Worm (Caenorhabditis elegans) whole organism, early embryonic: ENCODE measurements around the gene fbxc-21.

ENCODE experiments used
- F13C5.2 ChIP-seq: sonication (generic microtip); optimal IDR thresholded peaks from 2 replicates; lab custom pipeline; 2017; ENCODE audit warnings: mild to moderate bottlenecking, missing genetic modification characterization, inconsistent platforms, missing compliant biosample characterization
- aly-1 ChIP-seq: sonication (generic microtip); optimal IDR thresholded peaks from 2 replicates; lab custom pipeline; 2016; ENCODE audit warnings: missing genetic modification characterization, missing compliant biosample characterization
- ama-1 ChIP-seq: fragments of 150-350 bp; optimal IDR thresholded peaks from 2 replicates; lab custom pipeline; 2014
- ceh-13 ChIP-seq: fragments of 200-800 bp; sonication (Bioruptor generic); optimal IDR thresholded peaks from 2 replicates; lab custom pipeline; 2018; ENCODE audit warnings: mild to moderate bottlenecking, missing genetic modification characterization, missing compliant biosample characterization
- ceh-36 ChIP-seq: sonication (generic microtip); optimal IDR thresholded peaks from 2 replicates; lab custom pipeline; 2016; ENCODE audit warnings: missing genetic modification characterization, inconsistent platforms, missing compliant biosample characterization
- hmbx-1 ChIP-seq: sonication (generic microtip); optimal IDR thresholded peaks from 2 replicates; lab custom pipeline; 2016; ENCODE audit warnings: mild to moderate bottlenecking, missing genetic modification characterization, missing compliant biosample characterization
- hmg-4 ChIP-seq: fragments of 200-800 bp; sonication (Bioruptor generic); optimal IDR thresholded peaks from 2 replicates; lab custom pipeline; 2018; ENCODE audit warnings: mild to moderate bottlenecking, missing genetic modification characterization, missing compliant biosample characterization
- hnd-1 ChIP-seq: sonication (generic microtip); optimal IDR thresholded peaks from 2 replicates; lab custom pipeline; 2016; ENCODE audit warnings: missing genetic modification characterization, missing compliant biosample characterization
- pes-1 ChIP-seq: fragments of 200-800 bp; sonication (Bioruptor generic); IDR thresholded peaks from 2 replicates; pipeline ENCODE4 v1.3.6; 2022; ENCODE audit warnings: missing genetic modification reagents, missing genetic modification characterization, missing compliant biosample characterization
- scrt-1 ChIP-seq: fragments of 200-800 bp; sonication (Bioruptor generic); IDR thresholded peaks from 2 replicates; pipeline ENCODE4 v1.3.6; 2022; ENCODE audit warnings: missing genetic modification characterization, missing compliant biosample characterization
- sea-1 ChIP-seq: fragments of 200-800 bp; sonication (Bioruptor generic); conservative IDR thresholded peaks from 2 replicates; pipeline ENCODE4 v1.3.6; 2022; ENCODE audit warnings: missing genetic modification characterization, missing compliant biosample characterization
- tbx-37 ChIP-seq: fragments of 200-800 bp; sonication (Bioruptor generic); conservative IDR thresholded peaks from 2 replicates; pipeline ENCODE4 v1.3.6; 2022; ENCODE audit warnings: missing genetic modification reagents, missing genetic modification characterization, missing compliant biosample characterization

DNA sequence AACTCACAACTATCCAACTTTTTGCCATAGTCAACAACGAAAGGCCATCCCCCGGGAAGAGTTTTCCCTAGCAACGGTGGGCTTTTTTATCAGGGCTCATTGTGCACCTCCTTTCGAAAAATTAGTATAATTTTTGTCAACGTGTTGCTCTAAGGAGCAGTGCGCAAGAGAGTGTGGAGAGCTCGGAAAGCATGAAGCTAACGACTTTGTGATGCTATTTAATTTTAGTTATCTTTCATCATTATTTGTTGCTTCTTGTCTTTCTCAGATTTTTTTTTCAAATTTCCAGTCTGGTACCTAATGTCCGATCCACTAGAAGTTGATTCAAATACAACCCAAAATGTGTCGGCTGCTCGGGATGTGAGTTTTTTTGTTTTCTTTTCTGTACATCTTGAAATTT is 37.4 kb upstream of the fbxc-21 start, which contains the start of gene ceh-81:
- no peak for TF ChIP-seq aly-1 (tag; lab: Kevin White, UChicago)
- TF ChIP-seq ama-1 (lab: Kevin White, UChicago) = no peak
- TF ChIP-seq pes-1 (GFP tag; lab: Robert Waterston, UW) = no peak
- TF ChIP-seq hmg-4 (GFP tag; lab: Kevin White, UChicago) = no peak
- TF ChIP-seq ceh-36 (tag; lab: Kevin White, UChicago) = no peak
- TF ChIP-seq F13C5.2 = no peak
- TF ChIP-seq tbx-37 = no peak
- TF ChIP-seq sea-1 (GFP tag; lab: Robert Waterston, UW) = no peak
- TF ChIP-seq ceh-13 (GFP tag; lab: Kevin White, UChicago) = no peak
- TF ChIP-seq scrt-1 (GFP tag; lab: Robert Waterston, UW) = no peak
- TF ChIP-seq hmbx-1 (tag; lab: Kevin White, UChicago) = no peak
- TF ChIP-seq hnd-1 (tag; lab: Kevin White, UChicago) = no peak
